Worm (Caenorhabditis elegans) whole organism, late embryonic: ENCODE results near the gene sms-2.

Experiments used
- C08G9.2 ChIP-seq: sonication (generic microtip); optimal IDR thresholded peaks from 2 replicates; lab custom pipeline; 2016; ENCODE audit warnings: mild to moderate bottlenecking, missing genetic modification characterization, moderate library complexity, missing compliant biosample characterization
- ceh-2 ChIP-seq: sonication (generic microtip); optimal IDR thresholded peaks from 2 replicates; lab custom pipeline; 2016; ENCODE audit warnings: missing genotype, missing genetic modification characterization, missing compliant biosample characterization
- dmd-4 ChIP-seq: sonication (generic microtip); optimal IDR thresholded peaks from 2 replicates; lab custom pipeline; 2016; ENCODE audit warnings: borderline replicate concordance, missing genetic modification characterization, missing compliant biosample characterization
- eyg-1 ChIP-seq: sonication (generic microtip); optimal IDR thresholded peaks from 2 replicates; lab custom pipeline; 2016; ENCODE audit warnings: missing genotype, missing genetic modification characterization, missing compliant biosample characterization
- nhr-11 ChIP-seq: fragments of 150-350 bp; optimal IDR thresholded peaks from 2 replicates; lab custom pipeline; 2014; ENCODE audit warnings: missing biosample characterization, missing genetic modification characterization
- pax-1 ChIP-seq: fragments of 150-350 bp; optimal IDR thresholded peaks from 2 replicates; lab custom pipeline; 2014; ENCODE audit warnings: missing biosample characterization, missing genetic modification characterization

DNA sequence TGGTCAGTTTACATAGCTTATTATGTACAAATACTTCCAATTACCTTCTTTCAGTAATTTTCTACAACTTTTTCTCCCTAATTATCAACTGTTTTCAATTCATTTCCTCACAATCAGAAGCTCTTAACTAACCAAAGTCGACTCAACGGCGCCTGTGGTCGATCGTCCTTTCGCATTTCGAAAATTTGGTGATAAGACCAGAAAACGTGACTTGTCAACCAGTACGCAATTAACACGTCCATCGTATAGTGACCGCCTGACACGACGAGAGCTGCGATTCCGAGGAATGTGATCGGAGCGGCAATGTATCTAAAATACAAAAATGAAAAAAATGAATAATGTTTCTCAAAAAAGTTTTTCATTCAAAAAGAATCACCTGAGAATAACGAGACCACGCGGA, 3.0 kb downstream of the sms-2 start:
- no peak for TF ChIP-seq nhr-11 (tag; lab: Kevin White, UChicago)
- TF ChIP-seq C08G9.2 (tag; lab: Kevin White, UChicago), result no peak
- no peak for TF ChIP-seq ceh-2 (tag; lab: Kevin White, UChicago)
- no peak for TF ChIP-seq pax-1 (tag; lab: Kevin White, UChicago)
- no peak for TF ChIP-seq eyg-1 (tag; lab: Kevin White, UChicago)
- no peak for TF ChIP-seq dmd-4 (tag; lab: Kevin White, UChicago)
